Worm (Caenorhabditis elegans): ENCODE results near the gene ZK105.1.

Gene ZK105.1

ce11 chrV:7742485-7742959 lies 28.7 kb downstream of the ZK105.1 start, which contains the start of gene fbxl-5:
fbxl-5 (plus strand) TSS chrV:7742909.
- TF ChIP-seq F37D6.2 (tag; optimal IDR thresholded peaks at IDR 0.05) (no peak), ctbp-1 (GFP tag; IDR thresholded peaks at IDR 0.05) (no peak), tra-1 (GFP tag; IDR thresholded peaks at IDR 0.05) (peak; percentile 85), arid-1 (GFP tag; conservative IDR thresholded peaks at IDR 0.05) (no peak), dmd-6 (GFP tag; IDR thresholded peaks at IDR 0.05) (peak; percentile 83), jun-1 (tag; optimal IDR thresholded peaks at IDR 0.05) (no peak), D1046.2 (GFP tag; IDR thresholded peaks at IDR 0.05) (no peak), daf-12 (tag; optimal IDR thresholded peaks at IDR 0.05) (no peak), aha-1 (tag) (no peak), hlh-11 (tag; optimal IDR thresholded peaks at IDR 0.05) (peak; percentile 13), Y75B8A.6 (GFP tag; IDR thresholded peaks at IDR 0.05) (no peak), ceh-20 (GFP tag; IDR thresholded peaks at IDR 0.05) (no peak), dve-1 (tag; optimal IDR thresholded peaks at IDR 0.05; ENCODE audit: insufficient read depth) (peak; percentile 30), F10B5.3 (tag; optimal IDR thresholded peaks at IDR 0.05) (no peak)

- peak; percentile 49 for TF ChIP-seq mxl-3 (GFP tag; optimal IDR thresholded peaks at IDR 0.05)
- TF ChIP-seq pqm-1 (tag; optimal IDR thresholded peaks at IDR 0.05): peak; percentile 53
- TF ChIP-seq mxl-2 (GFP tag; conservative IDR thresholded peaks at IDR 0.05): 0 out of 2 replicates have a peak, but pooled peaks have one; percentile 28
- no peak for TF ChIP-seq jun-1 (tag; optimal IDR thresholded peaks at IDR 0.05)
- peak; percentile 85 for TF ChIP-seq nhr-102 (tag; optimal IDR thresholded peaks at IDR 0.05)
- TF ChIP-seq duxl-1 (tag; optimal IDR thresholded peaks at IDR 0.05; ENCODE audit: poor library complexity): peak; percentile 15
- peak; percentile 25 for TF ChIP-seq nhr-77 (tag; optimal IDR thresholded peaks at IDR 0.05)
- TF ChIP-seq hlh-11 (tag; optimal IDR thresholded peaks at IDR 0.05): peak; percentile 97
- TF ChIP-seq aha-1 (tag): peak; percentile 50
- TF ChIP-seq saeg-2 (GFP tag; IDR thresholded peaks at IDR 0.05): peak; percentile 80; the same call in 1 of the 2 replicates
- TF ChIP-seq ctbp-1 (GFP tag; IDR thresholded peaks at IDR 0.05): no peak
- TF ChIP-seq ceh-20 (GFP tag; IDR thresholded peaks at IDR 0.05): peak; percentile 80
- peak; percentile 88 for TF ChIP-seq nhr-48 (tag; optimal IDR thresholded peaks at IDR 0.05)
- peak; percentile 99 for TF ChIP-seq dmd-6 (GFP tag; IDR thresholded peaks at IDR 0.05)
- TF ChIP-seq hlh-30 (tag; optimal IDR thresholded peaks at IDR 0.05; ENCODE audit: insufficient read depth): peak; percentile 58
- 0 out of 2 replicates have a peak, but pooled peaks have one; percentile 47 for TF ChIP-seq T26A8.4 (GFP tag; IDR thresholded peaks at IDR 0.05)
- TF ChIP-seq mdt-29 (GFP tag; IDR thresholded peaks at IDR 0.05): peak; percentile 63; the same call in 1 of the 2 replicates
- no peak for TF ChIP-seq arid-1 (GFP tag; conservative IDR thresholded peaks at IDR 0.05)
- peak; percentile 37 for TF ChIP-seq T20F7.1 (GFP tag; optimal IDR thresholded peaks at IDR 0.05)
- no peak for TF ChIP-seq lin-29 (GFP tag; IDR thresholded peaks at IDR 0.05)
- TF ChIP-seq dve-1 (tag; optimal IDR thresholded peaks at IDR 0.05; ENCODE audit: insufficient read depth): peak; percentile 97
- TF ChIP-seq ces-1 (GFP tag; optimal IDR thresholded peaks at IDR 0.05): no peak
- TF ChIP-seq daf-16 (GFP tag; optimal IDR thresholded peaks at IDR 0.05): peak in 1 of 2 experiments; percentile 69
- TF ChIP-seq daf-16 (tag; optimal IDR thresholded peaks at IDR 0.05): peak; percentile 89
- no peak for TF ChIP-seq sdz-12 (GFP tag; optimal IDR thresholded peaks at IDR 0.05)
- peak; percentile 100 for TF ChIP-seq tra-1 (GFP tag; IDR thresholded peaks at IDR 0.05)
- peak; percentile 94 for TF ChIP-seq lin-1 (GFP tag; IDR thresholded peaks at IDR 0.05)
- TF ChIP-seq ceh-32 (tag; optimal IDR thresholded peaks at IDR 0.05; ENCODE audit: poor library complexity): no peak
- peak in 1 of 2 experiments; percentile 2 for TF ChIP-seq mdl-1 (tag; optimal IDR thresholded peaks at IDR 0.05)
- peak; percentile 93 for TF ChIP-seq php-3 (GFP tag; IDR thresholded peaks at IDR 0.05)
- TF ChIP-seq nhr-28 (tag; optimal IDR thresholded peaks at IDR 0.05): peak; percentile 75
- no peak for TF ChIP-seq nhr-6 (tag; optimal IDR thresholded peaks at IDR 0.05)
- peak; percentile 41; the same call in 1 of the 2 replicates for TF ChIP-seq set-16 (GFP tag; IDR thresholded peaks at IDR 0.05)
- peak in 1 of 2 experiments; percentile 8 for TF ChIP-seq lsy-2 (tag; optimal IDR thresholded peaks at IDR 0.05)
- TF ChIP-seq gei-8 (GFP tag; optimal IDR thresholded peaks at IDR 0.05): peak; percentile 33
- no peak for TF ChIP-seq daf-12 (tag; optimal IDR thresholded peaks at IDR 0.05)
- TF ChIP-seq mes-2 (tag; optimal IDR thresholded peaks at IDR 0.05; ENCODE audit: poor library complexity, severe bottlenecking): peak; percentile 29
- TF ChIP-seq unc-62 (GFP tag; optimal IDR thresholded peaks at IDR 0.05 in 1 of 2): peak in 1 of 2 experiments; percentile 96
- TF ChIP-seq unc-62 (tag; optimal IDR thresholded peaks at IDR 0.05): no peak
- TF ChIP-seq R02D3.7 (tag; optimal IDR thresholded peaks at IDR 0.05): no peak
- peak; percentile 54; the same call in 1 of the 2 replicates for TF ChIP-seq nhr-41 (GFP tag; IDR thresholded peaks at IDR 0.05)
- peak in 1 of 2 experiments; percentile 12 for TF ChIP-seq hif-1 (tag; optimal IDR thresholded peaks at IDR 0.05)
Measured at ce11 chrV:7744068-7744467, 30.3 kb downstream of the ZK105.1 start.
